Fruit fly (Drosophila melanogaster): ENCODE results near the gene subdued.
A peak's percentile ranks its signal among the peaks of the same experiment; 100 is the strongest.

The subdued gene

dm6 chr3R:19671223-19671991 is 28.9 kb upstream of the subdued start, which contains the start of gene Naam:
Naam (plus strand) TSS chr3R:19671450.
- TF ChIP-seq OdsH (GFP tag; optimal IDR thresholded peaks at IDR 0.05) (peak; percentile 81), foxo (GFP tag; optimal IDR thresholded peaks at IDR 0.05) (peak; percentile 75 to 85), dmrt93B (GFP tag; optimal IDR thresholded peaks at IDR 0.05) (peak; percentile 28), sage (GFP tag; optimal IDR thresholded peaks at IDR 0.05) (peak; percentile 72), rgr (GFP tag; optimal IDR thresholded peaks at IDR 0.05) (peak; percentile 83), Mio (GFP tag; optimal IDR thresholded peaks at IDR 0.05) (no peak), dsf (GFP tag; optimal IDR thresholded peaks at IDR 0.05; ENCODE audit: borderline replicate concordance) (peak; percentile 42), fru (GFP tag; optimal IDR thresholded peaks at IDR 0.05) (peak; percentile 76), woc (GFP tag; optimal IDR thresholded peaks at IDR 0.05) (peak; percentile 57), Dif (GFP tag; optimal IDR thresholded peaks at IDR 0.05; ENCODE audit: partially characterized antibody) (no peak), lola (GFP tag; optimal IDR thresholded peaks at IDR 0.05) (no peak), CG9705 (GFP tag; optimal IDR thresholded peaks at IDR 0.05) (peak; percentile 4), br (GFP tag; optimal IDR thresholded peaks at IDR 0.05) (peak; percentile 81), brk (GFP tag; optimal IDR thresholded peaks at IDR 0.05) (peak; percentile 70), CrebA (GFP tag; optimal IDR thresholded peaks at IDR 0.05; ENCODE audit: borderline replicate concordance) (no peak), dl (GFP tag; optimal IDR thresholded peaks at IDR 0.05; ENCODE audit: insufficient read depth in 1 of 2, partially characterized antibody in 2 of 2) (no peak), psq (GFP tag; optimal IDR thresholded peaks at IDR 0.05) (peak; percentile 66), pan (optimal IDR thresholded peaks at IDR 0.05) (no peak), GATAd (GFP tag; optimal IDR thresholded peaks at IDR 0.05) (no peak), Hnf4 (GFP tag; optimal IDR thresholded peaks at IDR 0.05) (peak; percentile 74), Sp1 (GFP tag; optimal IDR thresholded peaks at IDR 0.05) (peak; percentile 52), Rel (GFP tag; optimal IDR thresholded peaks at IDR 0.05) (no peak), Rel (tag; optimal IDR thresholded peaks at IDR 0.05) (no peak), Jra (GFP tag; optimal IDR thresholded peaks at IDR 0.05) (peak; percentile 68), HLH106 (tag; optimal IDR thresholded peaks at IDR 0.05) (peak; percentile 58), Hr83 (GFP tag; optimal IDR thresholded peaks at IDR 0.05; ENCODE audit: poor library complexity, severe bottlenecking) (peak; percentile 54), sv (GFP tag; optimal IDR thresholded peaks at IDR 0.05) (peak; percentile 62), Vsx2 (GFP tag; optimal IDR thresholded peaks at IDR 0.05; ENCODE audit: partially characterized antibody) (no peak), jim (GFP tag; optimal IDR thresholded peaks at IDR 0.05) (no peak), ey (GFP tag; optimal IDR thresholded peaks at IDR 0.05) (peak; percentile 82), N (GFP tag; optimal IDR thresholded peaks at IDR 0.05) (no peak), CG32264 (GFP tag; optimal IDR thresholded peaks at IDR 0.05) (peak; percentile 54), Dfd (GFP tag; optimal IDR thresholded peaks at IDR 0.05) (no peak), Hr78 (GFP tag; optimal IDR thresholded peaks at IDR 0.05) (no peak), tai (GFP tag; optimal IDR thresholded peaks at IDR 0.05) (peak; percentile 72), Myc (optimal IDR thresholded peaks at IDR 0.05) (no peak), h (GFP tag; optimal IDR thresholded peaks at IDR 0.05) (peak; percentile 84), usp (GFP tag; optimal IDR thresholded peaks at IDR 0.05) (no peak), Abd-B (GFP tag; optimal IDR thresholded peaks at IDR 0.05) (no peak)

- no peak for TF ChIP-seq woc (GFP tag; optimal IDR thresholded peaks at IDR 0.05)
- no peak for TF ChIP-seq N (GFP tag; optimal IDR thresholded peaks at IDR 0.05)
- TF ChIP-seq Mio (GFP tag; optimal IDR thresholded peaks at IDR 0.05): no peak
- TF ChIP-seq HLH106 (tag; optimal IDR thresholded peaks at IDR 0.05): no peak
- no peak for TF ChIP-seq Rel (GFP tag; optimal IDR thresholded peaks at IDR 0.05)
- TF ChIP-seq Rel (tag; optimal IDR thresholded peaks at IDR 0.05): no peak
- TF ChIP-seq psq (GFP tag; optimal IDR thresholded peaks at IDR 0.05): no peak
- no peak for TF ChIP-seq Vsx2 (GFP tag; optimal IDR thresholded peaks at IDR 0.05; ENCODE audit: partially characterized antibody)
- TF ChIP-seq sv (GFP tag; optimal IDR thresholded peaks at IDR 0.05): no peak
- TF ChIP-seq dl (GFP tag; optimal IDR thresholded peaks at IDR 0.05; ENCODE audit: insufficient read depth in 1 of 2, partially characterized antibody in 2 of 2): no peak
- TF ChIP-seq Hr83 (GFP tag; optimal IDR thresholded peaks at IDR 0.05; ENCODE audit: poor library complexity, severe bottlenecking): no peak
- TF ChIP-seq CrebA (GFP tag; optimal IDR thresholded peaks at IDR 0.05; ENCODE audit: borderline replicate concordance): no peak
- no peak for TF ChIP-seq CG9705 (GFP tag; optimal IDR thresholded peaks at IDR 0.05)
- TF ChIP-seq usp (GFP tag; optimal IDR thresholded peaks at IDR 0.05): no peak
- no peak for TF ChIP-seq sage (GFP tag; optimal IDR thresholded peaks at IDR 0.05)
- TF ChIP-seq fru (GFP tag; optimal IDR thresholded peaks at IDR 0.05): no peak
- no peak for TF ChIP-seq Hr78 (GFP tag; optimal IDR thresholded peaks at IDR 0.05)
- TF ChIP-seq OdsH (GFP tag; optimal IDR thresholded peaks at IDR 0.05): no peak
- TF ChIP-seq jim (GFP tag; optimal IDR thresholded peaks at IDR 0.05): no peak
- TF ChIP-seq Abd-B (GFP tag; optimal IDR thresholded peaks at IDR 0.05): no peak
- TF ChIP-seq br (GFP tag; optimal IDR thresholded peaks at IDR 0.05): no peak
Observed at dm6 chr3R:19664713-19665112, 22.2 kb upstream of the subdued start, which contains the start of gene CG7432. CG7432 (plus strand) TSS chr3R:19665007.
